Worm (Caenorhabditis elegans) whole organism, mixed stage, embryonic: ENCODE measurements around the gene M05D6.5.

ENCODE experiments used
- M03D4.4 ChIP-seq: sonication (generic microtip); optimal IDR thresholded peaks from 2 replicates; lab custom pipeline; 2017; ENCODE audit warnings: mild to moderate bottlenecking, missing genetic modification characterization, missing compliant biosample characterization
- bed-3 ChIP-seq: fragments of 200-800 bp; sonication (Bioruptor generic); optimal IDR thresholded peaks from 3 replicates; lab custom pipeline; 2018; ENCODE audit warnings: mild to moderate bottlenecking, missing genetic modification characterization, moderate library complexity, missing compliant biosample characterization
- ceh-39 ChIP-seq: fragments of 150-350 bp; optimal IDR thresholded peaks from 2 replicates; lab custom pipeline; 2014; ENCODE audit warnings: missing biosample characterization, missing genetic modification characterization
- ceh-43 ChIP-seq: fragments of 200-800 bp; sonication (Bioruptor generic); optimal IDR thresholded peaks from 2 replicates; lab custom pipeline; 2018; ENCODE audit warnings: mild to moderate bottlenecking, missing genetic modification characterization, moderate library complexity, missing compliant biosample characterization
- ceh-83 ChIP-seq: fragments of 200-800 bp; sonication (Bioruptor generic); optimal IDR thresholded peaks from 2 replicates; lab custom pipeline; 2018; ENCODE audit warnings: mild to moderate bottlenecking, missing genetic modification characterization, missing compliant biosample characterization
- ces-1 ChIP-seq: fragments of 150-350 bp; optimal IDR thresholded peaks from 2 replicates; lab custom pipeline; 2014; ENCODE audit warnings: missing biosample characterization, missing genetic modification reagents, missing genetic modification characterization
- cnd-1 ChIP-seq: fragments of 200-800 bp; sonication (Bioruptor generic); optimal IDR thresholded peaks from 2 replicates; lab custom pipeline; 2018; ENCODE audit warnings: mild to moderate bottlenecking, missing genetic modification characterization, missing compliant biosample characterization
- drap-1 ChIP-seq: fragments of 200-800 bp; sonication (Bioruptor generic); optimal IDR thresholded peaks from 3 replicates; lab custom pipeline; 2018; ENCODE audit warnings: mild to moderate bottlenecking, missing genetic modification characterization, missing compliant biosample characterization
- elt-1 ChIP-seq: sonication (generic microtip); optimal IDR thresholded peaks from 2 replicates; lab custom pipeline; 2017; ENCODE audit warnings: missing genetic modification characterization, mild to moderate bottlenecking, missing compliant biosample characterization, antibody characterized with exemption, moderate library complexity, borderline replicate concordance; ENCODE audit not compliant: insufficient read depth
- elt-3 ChIP-seq: fragments of 150-350 bp; optimal IDR thresholded peaks from 2 replicates; lab custom pipeline; 2014; ENCODE audit warnings: missing biosample characterization, missing genetic modification characterization
- flh-1 ChIP-seq: fragments of 200-800 bp; sonication (Bioruptor generic); optimal IDR thresholded peaks from 2 replicates; lab custom pipeline; 2018; ENCODE audit warnings: mild to moderate bottlenecking, missing genetic modification characterization, moderate library complexity, missing compliant biosample characterization
- ham-2 ChIP-seq: fragments of 200-800 bp; sonication (Bioruptor generic); optimal IDR thresholded peaks from 2 replicates; lab custom pipeline; 2018; ENCODE audit warnings: mild to moderate bottlenecking, missing genetic modification characterization, missing compliant biosample characterization
- hlh-1 ChIP-seq: fragments of 150-350 bp; optimal IDR thresholded peaks from 2 replicates; lab custom pipeline; 2014; ENCODE audit warnings: missing biosample characterization, missing genetic modification reagents, missing genetic modification characterization
- lin-13 ChIP-seq: fragments of 150-350 bp; optimal IDR thresholded peaks from 2 replicates; lab custom pipeline; 2014; ENCODE audit warnings: missing biosample characterization, missing genetic modification characterization
- lin-32 ChIP-seq: fragments of 200-800 bp; sonication (Bioruptor generic); optimal IDR thresholded peaks from 2 replicates; lab custom pipeline; 2018; ENCODE audit warnings: mild to moderate bottlenecking, missing genetic modification characterization, missing compliant biosample characterization
- lsy-2 ChIP-seq: fragments of 150-350 bp; optimal IDR thresholded peaks from 2 replicates; lab custom pipeline; 2014; ENCODE audit warnings: missing biosample characterization, missing genetic modification characterization
- mab-5 ChIP-seq: fragments of 150-350 bp; optimal IDR thresholded peaks from 2 replicates; lab custom pipeline; 2014; ENCODE audit warnings: missing biosample characterization, missing genetic modification characterization
- mep-1 ChIP-seq: fragments of 150-350 bp; optimal IDR thresholded peaks from 2 replicates; lab custom pipeline; 2017; ENCODE audit warnings: missing biosample characterization, missing genetic modification reagents, missing genetic modification characterization, inconsistent platforms
- mls-2 ChIP-seq: sonication (generic microtip); optimal IDR thresholded peaks from 2 replicates; lab custom pipeline; 2016; ENCODE audit warnings: mild to moderate bottlenecking, missing genetic modification characterization, moderate library complexity, missing compliant biosample characterization
- nhr-12 ChIP-seq: fragments of 150-350 bp; optimal IDR thresholded peaks from 2 replicates; lab custom pipeline; 2014; ENCODE audit warnings: missing biosample characterization, missing genetic modification characterization
- nhr-2 ChIP-seq: fragments of 150-350 bp; optimal IDR thresholded peaks from 2 replicates; lab custom pipeline; 2014; ENCODE audit warnings: missing biosample characterization, missing genetic modification characterization
- nhr-237 ChIP-seq: fragments of 150-350 bp; optimal IDR thresholded peaks from 2 replicates; lab custom pipeline; 2014; ENCODE audit warnings: missing biosample characterization, missing genetic modification characterization
- nhr-28 ChIP-seq: fragments of 150-350 bp; optimal IDR thresholded peaks from 2 replicates; lab custom pipeline; 2014; ENCODE audit warnings: missing biosample characterization, missing genetic modification characterization
- nhr-76 ChIP-seq: sonication (generic microtip); optimal IDR thresholded peaks from 2 replicates; lab custom pipeline; 2017; ENCODE audit warnings: missing biosample characterization, missing genetic modification characterization
- pha-4 ChIP-seq: fragments of 150-350 bp; optimal IDR thresholded peaks from 2 replicates; lab custom pipeline; 2018; ENCODE audit warnings: missing biosample characterization, missing genetic modification reagents, missing genetic modification characterization
- sem-2 ChIP-seq: fragments of 200-800 bp; sonication (Bioruptor generic); optimal IDR thresholded peaks from 2 replicates; lab custom pipeline; 2018; ENCODE audit warnings: mild to moderate bottlenecking, missing genetic modification characterization, missing compliant biosample characterization
- snpc-4 ChIP-seq: fragments of 150-350 bp; optimal IDR thresholded peaks from 2 replicates; lab custom pipeline; 2014; ENCODE audit warnings: missing biosample characterization, missing genetic modification characterization
- sptf-1 ChIP-seq: sonication (generic microtip); optimal IDR thresholded peaks from 2 replicates; lab custom pipeline; 2017; ENCODE audit warnings: mild to moderate bottlenecking, missing genetic modification characterization, moderate library complexity, missing compliant biosample characterization
- unc-120 ChIP-seq: sonication (generic microtip); optimal IDR thresholded peaks from 2 replicates; lab custom pipeline; 2017; ENCODE audit warnings: missing genetic modification characterization, missing compliant biosample characterization; ENCODE audit not compliant: poor library complexity, severe bottlenecking
- unc-39 ChIP-seq: fragments of 150-350 bp; optimal IDR thresholded peaks from 2 replicates; lab custom pipeline; 2014; ENCODE audit warnings: missing biosample characterization, missing genetic modification characterization
- unc-62 ChIP-seq: fragments of 150-350 bp; optimal IDR thresholded peaks from 2 replicates; lab custom pipeline; 2014; ENCODE audit warnings: missing biosample characterization, missing genetic modification reagents, missing genetic modification characterization
- zip-8 ChIP-seq: fragments of 150-350 bp; optimal IDR thresholded peaks from 2 replicates; lab custom pipeline; 2014; ENCODE audit warnings: missing biosample characterization, missing genetic modification characterization
- ztf-11 ChIP-seq: fragments of 150-350 bp; optimal IDR thresholded peaks from 2 replicates; lab custom pipeline; 2014; ENCODE audit warnings: missing biosample characterization, missing genetic modification characterization

M05D6.5 gene

DNA sequence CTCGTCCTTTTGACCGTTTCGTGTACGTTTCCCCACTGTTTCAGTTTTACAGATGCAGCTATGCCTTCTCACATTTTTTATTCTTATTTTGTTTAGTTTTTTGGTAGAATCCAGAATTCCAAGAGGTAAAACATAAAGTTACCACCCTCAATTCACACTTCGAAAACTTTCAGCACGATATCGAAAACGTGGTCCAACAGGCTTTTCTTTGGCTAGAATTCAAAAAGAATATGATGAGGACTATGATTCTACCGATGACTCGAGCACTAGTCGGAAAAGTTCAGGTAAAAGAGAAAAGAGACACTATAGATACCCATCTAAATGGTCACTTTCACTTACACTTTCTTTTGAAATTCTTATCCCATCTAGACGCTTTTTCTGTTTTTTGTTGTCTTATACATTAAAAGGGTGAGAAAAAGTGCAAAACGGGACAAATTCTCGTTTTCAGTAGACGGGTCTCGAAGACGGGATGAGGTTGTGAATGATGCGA, 12.3 kb upstream of the M05D6.5 start, which contains the start of gene M05D6.9:
M05D6.9 (plus strand) TSS at position 51 of the 490 bp plus-strand sequence.
- TF ChIP-seq nhr-2 (tag; lab: Kevin White, UChicago), result no peak
- TF ChIP-seq sptf-1 (tag; lab: Kevin White, UChicago), result no peak
- TF ChIP-seq ceh-43 (GFP tag; lab: Kevin White, UChicago), result no peak
- no peak for TF ChIP-seq ham-2 (GFP tag; lab: Kevin White, UChicago)
- TF ChIP-seq ztf-11 (tag; lab: Kevin White, UChicago), result no peak

DNA sequence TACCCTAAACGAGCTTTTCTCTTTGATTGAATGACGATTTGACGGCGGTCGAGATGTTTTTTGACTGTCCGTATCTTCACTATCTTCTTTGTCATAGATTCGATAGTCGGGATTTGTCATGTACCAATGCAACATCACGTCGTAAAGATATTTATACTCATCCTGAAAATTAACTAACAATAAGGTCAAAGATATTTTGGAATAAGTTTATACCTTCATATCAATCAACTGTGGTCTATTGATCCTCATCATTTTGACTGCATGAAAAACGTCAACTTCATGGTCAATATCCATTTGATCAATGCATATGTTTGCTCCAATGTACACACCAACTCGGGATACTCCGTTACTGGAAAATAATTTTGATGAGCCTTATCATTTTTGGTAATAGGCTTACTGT, 6.1 kb upstream of the M05D6.5 start:
- TF ChIP-seq elt-3 (tag; lab: Kevin White, UChicago), result no peak
- TF ChIP-seq flh-1 (GFP tag; lab: Kevin White, UChicago), result no peak
- no peak for TF ChIP-seq ceh-83 (GFP tag; lab: Kevin White, UChicago)
- no peak for TF ChIP-seq zip-8

DNA sequence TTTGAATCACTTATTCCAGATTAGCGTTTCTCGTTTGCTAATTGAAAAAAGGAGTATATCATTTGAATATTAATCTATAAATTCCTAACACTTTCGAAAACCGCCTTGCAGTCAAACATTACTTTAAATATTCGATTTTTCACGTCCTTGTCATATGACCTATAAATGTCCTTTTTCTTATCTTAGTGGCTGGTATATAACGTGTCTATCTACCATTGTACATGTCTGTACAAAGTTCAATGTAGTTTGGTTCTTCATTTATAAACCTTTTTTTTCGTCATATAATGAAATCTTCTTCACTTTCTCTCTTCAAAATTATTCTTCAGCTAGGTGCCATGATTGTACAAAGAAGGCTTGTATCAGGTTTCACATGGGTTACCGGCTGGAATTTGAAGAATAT, 3.6 kb upstream of the M05D6.5 start, which contains the start of gene gbh-2:
gbh-2 (plus strand) TSS at position 277 of the 400 bp plus-strand sequence.
- TF ChIP-seq nhr-76 (tag; lab: Kevin White, UChicago) (no peak), cnd-1 (tag; lab: Kevin White, UChicago) (no peak), lsy-2 (tag; lab: Kevin White, UChicago) (no peak), mep-1 (tag; lab: Kevin White, UChicago) (no peak), unc-39 (tag; lab: Kevin White, UChicago) (no peak), ces-1 (GFP tag; lab: Kevin White, UChicago) (no peak)
- TF ChIP-seq, all 35 proteins: peak for 0

DNA sequence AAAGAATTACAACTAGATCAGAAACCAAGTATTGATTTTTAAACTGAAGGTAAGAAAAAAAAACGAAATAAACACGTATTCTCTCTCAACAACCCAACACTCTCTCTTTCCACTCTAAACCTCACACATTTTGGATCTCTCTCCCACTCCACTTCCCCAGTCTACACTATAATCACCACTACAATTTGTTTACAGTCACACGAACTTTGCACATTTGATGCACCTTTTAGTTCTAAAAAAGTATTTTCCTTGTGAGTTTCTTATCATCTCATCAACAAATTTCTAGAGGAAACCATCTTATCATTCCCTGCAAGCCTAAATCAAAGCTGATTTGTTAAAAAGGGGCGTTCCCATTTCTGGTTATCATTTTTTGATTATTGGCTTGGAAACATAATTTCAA, 2.5 kb upstream of the M05D6.5 start:
- TF ChIP-seq bed-3 (GFP tag; lab: Kevin White, UChicago), result no peak
- no peak for TF ChIP-seq flh-1 (GFP tag; lab: Kevin White, UChicago)

DNA sequence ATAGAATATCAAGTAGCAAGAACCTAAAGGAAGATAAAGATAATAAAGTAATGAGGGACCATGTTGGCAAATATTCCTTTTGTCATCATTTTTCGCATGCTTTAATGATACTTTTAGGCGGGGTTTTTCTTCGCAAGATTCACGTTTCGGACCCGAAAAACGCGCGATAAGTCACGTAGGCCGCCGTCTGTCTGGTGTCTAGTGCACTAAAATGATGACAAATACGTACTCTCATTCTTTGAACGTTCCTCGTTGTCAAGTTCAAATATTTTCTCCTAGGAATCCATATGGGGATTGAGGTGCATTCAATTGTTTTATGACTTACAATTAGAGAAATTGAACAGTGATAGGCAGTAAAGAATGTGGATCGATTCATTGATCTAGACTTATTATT, 1.8 kb upstream of the M05D6.5 start, which contains the start of gene taap-1:
taap-1 (minus strand) TSS at position 79 of the 394 bp plus-strand sequence.
- no peak for TF ChIP-seq ham-2 (GFP tag; lab: Kevin White, UChicago)
- no peak for TF ChIP-seq unc-39 (tag; lab: Kevin White, UChicago)
- no peak for TF ChIP-seq nhr-76 (tag; lab: Kevin White, UChicago)
- no peak for TF ChIP-seq unc-62 (GFP tag; lab: Kevin White, UChicago)
- TF ChIP-seq snpc-4 (tag; lab: Kevin White, UChicago), result no peak
- TF ChIP-seq ces-1 (GFP tag; lab: Kevin White, UChicago), result no peak
- no peak for TF ChIP-seq M03D4.4 (tag; lab: Kevin White, UChicago)
- TF ChIP-seq nhr-12, result no peak
- TF ChIP-seq ceh-83 (GFP tag; lab: Kevin White, UChicago), result no peak
- no peak for TF ChIP-seq nhr-237 (tag; lab: Kevin White, UChicago)
- TF ChIP-seq mab-5 (tag; lab: Kevin White, UChicago), result no peak

DNA sequence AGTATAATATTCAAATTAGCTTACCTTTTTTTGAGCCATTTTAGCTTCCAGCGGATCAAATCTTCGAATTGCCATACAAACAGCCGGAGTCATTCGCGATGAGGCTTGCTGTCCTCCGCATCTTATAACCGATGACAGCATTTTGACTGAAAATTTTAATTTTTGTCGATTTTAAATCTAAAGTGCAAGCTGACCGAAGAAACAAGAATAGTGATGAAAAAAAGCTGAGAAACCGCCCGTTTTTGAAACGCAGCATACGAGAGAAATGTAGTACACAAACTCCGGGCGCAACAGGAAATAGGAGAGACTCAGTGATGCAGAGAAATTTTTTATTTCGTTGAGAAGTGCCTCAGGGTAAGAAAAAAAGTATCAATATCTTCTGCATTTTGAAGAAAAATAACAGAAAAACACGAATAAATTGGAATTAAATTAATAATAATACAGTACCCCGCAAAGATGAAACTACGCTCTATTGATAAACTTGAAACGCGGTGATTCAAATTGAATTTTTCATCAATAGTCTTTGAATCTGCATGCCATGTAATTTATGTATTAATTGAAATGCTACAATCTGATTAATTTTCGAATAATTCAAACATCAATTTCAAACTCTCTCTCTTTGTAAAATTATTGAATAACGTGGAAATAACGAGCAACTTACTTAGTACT, 1.3 kb upstream of the M05D6.5 start:
- TF ChIP-seq ces-1 (GFP tag; lab: Kevin White, UChicago), result peak; percentile 44
- TF ChIP-seq ceh-39 (tag; lab: Kevin White, UChicago), result no peak
- TF ChIP-seq lsy-2 (tag; lab: Kevin White, UChicago), result peak; percentile 82
- no peak for TF ChIP-seq cnd-1 (tag; lab: Kevin White, UChicago)

DNA sequence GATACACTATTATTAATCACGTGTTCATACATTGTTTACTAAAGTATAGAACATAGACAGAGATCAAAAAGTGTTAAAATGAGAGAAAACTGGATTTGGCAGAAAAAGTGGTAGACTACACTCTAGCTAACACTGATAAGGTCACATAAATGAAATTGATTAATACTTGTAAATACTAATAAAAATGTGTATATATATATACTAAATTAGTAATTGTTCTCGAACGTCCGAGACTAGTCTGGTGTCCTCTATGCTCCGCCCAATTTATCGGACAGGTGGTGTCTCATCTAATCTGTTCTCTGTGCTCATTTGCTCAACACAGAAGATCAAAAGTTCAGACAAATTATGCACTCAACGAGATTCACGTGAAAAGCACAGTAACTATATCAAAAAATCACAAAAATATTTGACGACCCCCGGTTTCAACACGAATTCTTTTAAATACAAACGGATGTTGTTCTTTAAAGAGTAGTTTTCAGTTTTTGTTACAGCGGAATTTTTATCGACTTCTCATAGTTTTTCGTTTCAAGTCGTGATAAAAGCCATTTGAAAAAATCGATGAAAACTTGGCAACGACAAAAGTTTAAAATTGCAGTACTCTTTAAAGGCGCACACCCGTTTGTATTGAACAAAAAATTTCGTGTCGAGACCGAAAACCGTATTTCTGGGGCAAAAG, 832 bp downstream of the M05D6.5 start:
- TF ChIP-seq flh-1 (GFP tag; lab: Kevin White, UChicago) (no peak), hlh-1 (tag; lab: Kevin White, UChicago) (peak; percentile 84), sptf-1 (tag; lab: Kevin White, UChicago) (no peak), nhr-76 (tag; lab: Kevin White, UChicago) (no peak), pha-4 (tag; lab: Kevin White, UChicago) (peak; percentile 10), lin-13 (tag; lab: Kevin White, UChicago) (no peak), mls-2 (tag; lab: Kevin White, UChicago) (no peak), sem-2 (GFP tag; lab: Kevin White, UChicago) (no peak), mab-5 (tag; lab: Kevin White, UChicago) (peak; percentile 44), lin-32 (GFP tag; lab: Kevin White, UChicago) (no peak), nhr-237 (tag; lab: Kevin White, UChicago) (no peak), ces-1 (GFP tag; lab: Kevin White, UChicago) (no peak), bed-3 (GFP tag; lab: Kevin White, UChicago) (no peak), ztf-11 (tag; lab: Kevin White, UChicago) (no peak), lsy-2 (tag; lab: Kevin White, UChicago) (no peak), nhr-28 (no peak), ceh-83 (GFP tag; lab: Kevin White, UChicago) (no peak), elt-1 (tag; lab: Kevin White, UChicago) (no peak), drap-1 (GFP tag; lab: Kevin White, UChicago) (no peak), ceh-39 (tag; lab: Kevin White, UChicago) (peak; percentile 34), unc-120 (tag; lab: Kevin White, UChicago) (peak; percentile 62), unc-62 (GFP tag; lab: Kevin White, UChicago) (peak; percentile 70)
